Fruit fly (Drosophila melanogaster): Measurements from ENCODE around the gene Zmynd8.

Gene Zmynd8

DNA sequence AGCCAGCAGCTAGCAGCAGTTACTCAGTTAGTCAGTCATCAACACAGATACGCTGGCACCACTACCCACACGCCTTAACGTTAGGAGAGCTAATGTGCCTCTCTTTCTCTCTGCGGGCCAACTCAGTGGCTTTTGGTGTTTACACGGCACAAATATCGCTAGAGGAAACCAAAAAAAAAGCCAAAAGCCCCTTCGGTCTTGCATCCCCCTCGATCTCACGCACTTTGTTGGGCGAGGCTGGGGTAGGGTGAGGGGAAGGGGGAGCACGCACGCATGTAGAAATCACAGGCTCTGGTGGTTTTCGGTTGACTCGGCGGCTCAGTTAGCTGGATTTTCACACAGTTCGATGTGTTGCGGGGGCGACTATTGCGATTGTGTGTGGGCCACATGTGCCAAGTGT is 52.7 kb downstream of the Zmynd8 start (continued):
- TF ChIP-seq tgo (GFP tag; IDR thresholded peaks at IDR 0.05) (0 out of 3 replicates have a peak, but pooled peaks have one; percentile 13), CG17359 (tag; optimal IDR thresholded peaks at IDR 0.05) (peak; percentile 38), B-H2 (GFP tag; optimal IDR thresholded peaks at IDR 0.05) (peak; percentile 58), PHDP (tag; optimal IDR thresholded peaks at IDR 0.05) (peak; percentile 13), crol (GFP tag; IDR thresholded peaks at IDR 0.05) (peak; percentile 92), ac (GFP tag; optimal IDR thresholded peaks at IDR 0.05) (no peak), sob (GFP tag; IDR thresholded peaks at IDR 0.05) (0 out of 2 replicates have a peak, but pooled peaks have one; percentile 23), CG11695 (GFP tag; IDR thresholded peaks at IDR 0.05) (0 out of 3 replicates have a peak, but pooled peaks have one; percentile 29), row (GFP tag; IDR thresholded peaks at IDR 0.05) (0 out of 3 replicates have a peak, but pooled peaks have one; percentile 6), repo (GFP tag; optimal IDR thresholded peaks at IDR 0.05) (no peak), wor (GFP tag; IDR thresholded peaks at IDR 0.05) (no peak), zen2 (GFP tag; IDR thresholded peaks at IDR 0.05; ENCODE audit: partially characterized antibody) (no peak), CG13894 (tag; optimal IDR thresholded peaks at IDR 0.05) (peak; percentile 72), CG34224 (GFP tag; IDR thresholded peaks at IDR 0.05; ENCODE audit: partially characterized antibody) (peak; percentile 27; the same call in 1 of the 3 replicates), Trl (optimal IDR thresholded peaks at IDR 0.05) (peak; percentile 48 to 57), Trl (GFP tag; optimal IDR thresholded peaks at IDR 0.05) (no peak), CG1602 (GFP tag; optimal IDR thresholded peaks at IDR 0.05) (no peak), sr (GFP tag; IDR thresholded peaks at IDR 0.05) (peak; percentile 85; the same call in 2 of the 3 replicates), ATbp (GFP tag; optimal IDR thresholded peaks at IDR 0.05) (peak; percentile 32), cwo (GFP tag; optimal IDR thresholded peaks at IDR 0.05) (peak; percentile 31), lilli (GFP tag; optimal IDR thresholded peaks at IDR 0.05) (no peak), CG31441 (GFP tag; IDR thresholded peaks at IDR 0.05) (no peak), ap (GFP tag; IDR thresholded peaks at IDR 0.05) (no peak), Hmr (GFP tag; optimal IDR thresholded peaks at IDR 0.05) (peak; percentile 41), Doc2 (GFP tag; IDR thresholded peaks at IDR 0.05) (no peak), Rfx (GFP tag; IDR thresholded peaks at IDR 0.05) (peak; percentile 40), Neu2 (GFP tag; optimal IDR thresholded peaks at IDR 0.05; ENCODE audit: borderline replicate concordance) (no peak), prd (optimal IDR thresholded peaks at IDR 0.05) (no peak), prd (GFP tag; IDR thresholded peaks at IDR 0.05) (0 out of 3 replicates have a peak, but pooled peaks have one; percentile 7), wek (GFP tag; optimal IDR thresholded peaks at IDR 0.05) (peak; percentile 13), CG7357 (GFP tag; IDR thresholded peaks at IDR 0.05) (no peak)

DNA sequence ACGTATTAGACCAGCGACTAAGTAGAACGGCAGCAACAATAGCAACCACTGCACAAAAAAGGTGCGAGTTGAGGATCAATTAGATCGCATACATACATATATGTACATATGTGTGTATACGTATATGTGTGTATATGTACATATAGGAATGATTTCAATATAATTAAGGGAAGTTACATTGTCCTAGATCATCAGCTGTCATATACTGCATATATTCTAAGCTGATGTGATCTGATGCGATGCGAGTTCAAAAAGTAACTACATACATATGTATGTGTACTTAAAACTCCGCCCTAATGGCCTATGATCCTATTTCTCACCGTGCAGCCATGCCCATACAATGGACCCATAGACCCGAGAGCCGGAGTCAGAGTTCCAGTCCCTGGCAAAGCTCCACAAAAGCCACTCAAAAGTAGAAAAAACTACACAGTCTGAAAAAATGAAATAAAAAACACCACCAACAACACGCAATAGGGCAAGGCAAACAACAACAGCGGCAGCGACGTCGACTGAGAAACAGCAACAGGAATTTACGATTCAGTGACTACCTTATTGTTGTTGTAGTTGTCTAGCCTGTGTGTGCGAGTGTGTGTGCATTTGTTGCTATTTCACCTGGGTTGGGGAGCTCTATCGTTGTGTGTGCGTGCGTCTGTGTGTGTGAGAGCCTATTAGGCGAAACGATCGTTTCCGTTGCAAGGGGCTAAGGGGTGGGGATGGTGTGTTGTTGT is 54.1 kb downstream of the Zmynd8 start:
- TF ChIP-seq CG10321 (GFP tag; IDR thresholded peaks at IDR 0.05) (no peak), chinmo (GFP tag; IDR thresholded peaks at IDR 0.05; ENCODE audit: partially characterized antibody) (peak; percentile 63; the same call in 1 of the 4 replicates), Hmr (GFP tag; optimal IDR thresholded peaks at IDR 0.05) (peak; percentile 4), CG17359 (tag; optimal IDR thresholded peaks at IDR 0.05) (peak; percentile 3), CG7786 (GFP tag; optimal IDR thresholded peaks at IDR 0.05) (peak; percentile 3), Ets65A (GFP tag) (no peak), ranshi (GFP tag; IDR thresholded peaks at IDR 0.05) (no peak), chm (GFP tag; IDR thresholded peaks at IDR 0.05) (no peak), Fer3 (tag; optimal IDR thresholded peaks at IDR 0.05) (peak; percentile 39), slbo (GFP tag; IDR thresholded peaks at IDR 0.05) (0 out of 2 replicates have a peak, but pooled peaks have one; percentile 9), dmrt11E (tag; optimal IDR thresholded peaks at IDR 0.05) (peak; percentile 24), CG11723 (GFP tag; optimal IDR thresholded peaks at IDR 0.05) (peak; percentile 26), jing (GFP tag; optimal IDR thresholded peaks at IDR 0.05) (peak; percentile 4), sisA (GFP tag; IDR thresholded peaks at IDR 0.05) (0 out of 2 replicates have a peak, but pooled peaks have one; percentile 20), CG2116 (GFP tag; optimal IDR thresholded peaks at IDR 0.05) (no peak), gsb (GFP tag; IDR thresholded peaks at IDR 0.05) (no peak), Ptx1 (GFP tag; IDR thresholded peaks at IDR 0.05) (peak; percentile 35; the same call in 1 of the 2 replicates), CG4360 (GFP tag; IDR thresholded peaks at IDR 0.05) (peak; percentile 99), CG4424 (GFP tag; optimal IDR thresholded peaks at IDR 0.05) (peak; percentile 8), crol (GFP tag; IDR thresholded peaks at IDR 0.05) (peak; percentile 59; the same call in 1 of the 2 replicates), CG2678 (tag; optimal IDR thresholded peaks at IDR 0.05) (peak; percentile 54), sqz (GFP tag; optimal IDR thresholded peaks at IDR 0.05) (peak; percentile 79)

All from whole organism, embryonic.